Fruit fly (Drosophila melanogaster): ENCODE measurements around the gene CG31698.
A peak's percentile ranks its signal among the peaks of the same experiment; 100 is the strongest.

CG31698 gene

DNA sequence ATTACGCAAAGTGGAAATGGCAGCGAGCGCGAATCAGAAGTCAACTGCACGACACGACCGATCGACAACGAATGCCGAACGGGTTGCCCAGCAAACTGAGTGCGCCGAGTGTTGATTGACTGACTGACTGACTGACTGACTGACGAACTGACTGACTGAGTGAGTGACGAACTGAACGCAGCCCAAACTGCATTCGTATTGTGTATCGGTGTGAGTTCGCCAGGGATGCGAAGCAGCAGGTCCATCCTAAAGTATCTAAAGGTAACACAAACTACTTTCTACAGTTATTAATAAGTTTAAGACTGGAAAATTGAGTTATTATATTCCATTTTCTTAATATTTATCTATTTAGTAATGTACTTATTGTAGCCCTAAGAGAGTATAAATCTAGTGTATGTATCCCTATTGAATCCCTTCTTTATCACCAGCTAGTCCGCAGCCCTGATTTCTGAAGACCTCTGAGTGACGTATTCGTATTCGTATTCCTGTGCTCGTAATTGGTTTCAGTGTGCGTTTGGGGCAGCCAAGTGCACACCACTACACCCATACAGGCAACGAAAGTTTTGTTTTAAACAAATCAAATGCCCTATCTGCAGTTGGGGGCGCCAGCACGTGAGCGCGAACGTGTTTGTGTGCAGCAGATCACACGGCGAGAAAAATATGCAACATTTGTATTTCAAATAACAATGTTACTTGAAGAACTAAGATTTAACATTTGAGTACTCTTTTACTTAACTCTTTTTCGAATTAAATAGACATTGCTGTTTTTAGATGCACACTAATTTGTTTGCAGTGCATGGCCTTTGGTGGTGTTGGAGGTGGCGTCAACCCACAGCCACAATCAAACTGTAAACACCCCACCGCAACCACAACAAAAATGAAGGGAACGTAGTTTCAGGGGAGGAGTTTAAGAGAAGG lies 20.7 kb downstream of the CG31698 start (continued):
- no peak for TF ChIP-seq mld (GFP tag; IDR thresholded peaks at IDR 0.05; ENCODE audit: partially characterized antibody)
- TF ChIP-seq Hr39 (optimal IDR thresholded peaks at IDR 0.05) = no peak
- peak; percentile 90 for TF ChIP-seq ssp (GFP tag; IDR thresholded peaks at IDR 0.05)
- peak; percentile 59 for TF ChIP-seq CTCF (GFP tag; optimal IDR thresholded peaks at IDR 0.05)
- TF ChIP-seq CG6765 (GFP tag; optimal IDR thresholded peaks at IDR 0.05) = peak; percentile 16
- TF ChIP-seq Hey (tag; optimal IDR thresholded peaks at IDR 0.05) = peak; percentile 73
- TF ChIP-seq Sox102F (GFP tag; optimal IDR thresholded peaks at IDR 0.05) = peak; percentile 98
- TF ChIP-seq CG9437 (GFP tag; optimal IDR thresholded peaks at IDR 0.05) = peak; percentile 89
- TF ChIP-seq CG5180 (GFP tag; optimal IDR thresholded peaks at IDR 0.05) = peak; percentile 91
- TF ChIP-seq klu (GFP tag; IDR thresholded peaks at IDR 0.05) = peak; percentile 85
- peak; percentile 96 for TF ChIP-seq tin (GFP tag; optimal IDR thresholded peaks at IDR 0.05)
- peak; percentile 96 for TF ChIP-seq bab2 (GFP tag; optimal IDR thresholded peaks at IDR 0.05)
- peak; percentile 93 for TF ChIP-seq ewg (GFP tag; optimal IDR thresholded peaks at IDR 0.05)
- peak; percentile 85 for TF ChIP-seq HmgZ (tag; optimal IDR thresholded peaks at IDR 0.05)
- peak; percentile 90 for TF ChIP-seq Deaf1 (tag; optimal IDR thresholded peaks at IDR 0.05)
- peak; percentile 89 for TF ChIP-seq CG9817 (tag; optimal IDR thresholded peaks at IDR 0.05)
- TF ChIP-seq CG3163 (GFP tag; optimal IDR thresholded peaks at IDR 0.05) = peak; percentile 83
- TF ChIP-seq pnt (GFP tag; optimal IDR thresholded peaks at IDR 0.05) = peak; percentile 97
- peak; percentile 93 for TF ChIP-seq CG11398 (GFP tag; optimal IDR thresholded peaks at IDR 0.05)
- TF ChIP-seq CG12236 (GFP tag; optimal IDR thresholded peaks at IDR 0.05) = peak; percentile 95
- peak; percentile 83 for TF ChIP-seq vfl (GFP tag; optimal IDR thresholded peaks at IDR 0.05)
- TF ChIP-seq Ravus (GFP tag; IDR thresholded peaks at IDR 0.05) = peak; percentile 77
- TF ChIP-seq CG2712 (tag; optimal IDR thresholded peaks at IDR 0.05) = peak; percentile 97
- TF ChIP-seq mirr (GFP tag; optimal IDR thresholded peaks at IDR 0.05) = peak; percentile 58
- peak; percentile 94 for TF ChIP-seq CG2875 (GFP tag; optimal IDR thresholded peaks at IDR 0.05)
- TF ChIP-seq CG2116 (GFP tag; optimal IDR thresholded peaks at IDR 0.05) = peak; percentile 55
- no peak for TF ChIP-seq Doc3 (GFP tag; IDR thresholded peaks at IDR 0.05; ENCODE audit: partially characterized antibody)
- peak; percentile 95 for TF ChIP-seq jing (GFP tag; optimal IDR thresholded peaks at IDR 0.05)
- TF ChIP-seq Sry-δ (GFP tag; optimal IDR thresholded peaks at IDR 0.05) = peak; percentile 70
- TF ChIP-seq CG8388 (GFP tag; optimal IDR thresholded peaks at IDR 0.05) = peak; percentile 95
- TF ChIP-seq nom (GFP tag; optimal IDR thresholded peaks at IDR 0.05) = peak; percentile 13
- TF ChIP-seq Scr (GFP tag; IDR thresholded peaks at IDR 0.05; ENCODE audit: partially characterized antibody) = no peak
- TF ChIP-seq Rfx (GFP tag; IDR thresholded peaks at IDR 0.05) = peak; percentile 82
- TF ChIP-seq Med (GFP tag) = peak; percentile 99
- peak; percentile 60; the same call in 1 of the 2 replicates for TF ChIP-seq ham (GFP tag; IDR thresholded peaks at IDR 0.05)
- TF ChIP-seq CG11695 (GFP tag; IDR thresholded peaks at IDR 0.05) = peak; percentile 79
- peak; percentile 91 for TF ChIP-seq salm (tag; optimal IDR thresholded peaks at IDR 0.05)
- peak; percentile 97 for TF ChIP-seq CG8089 (GFP tag; optimal IDR thresholded peaks at IDR 0.05)
- peak; percentile 93 for TF ChIP-seq lov (optimal IDR thresholded peaks at IDR 0.05)
- peak; percentile 96 for TF ChIP-seq lov (GFP tag; IDR thresholded peaks at IDR 0.05)
- TF ChIP-seq CG4854 (GFP tag; optimal IDR thresholded peaks at IDR 0.05) = peak; percentile 86
- TF ChIP-seq CrebB (tag; optimal IDR thresholded peaks at IDR 0.05) = peak; percentile 88
- peak; percentile 90 for TF ChIP-seq Max (GFP tag; optimal IDR thresholded peaks at IDR 0.05)
- TF ChIP-seq Blimp-1 (GFP tag; optimal IDR thresholded peaks at IDR 0.05) = peak; percentile 96
- TF ChIP-seq corto (GFP tag; optimal IDR thresholded peaks at IDR 0.05) = no peak
- TF ChIP-seq GATAe (GFP tag; conservative IDR thresholded peaks at IDR 0.05) = no peak
- peak; percentile 66 for TF ChIP-seq Usf (GFP tag; optimal IDR thresholded peaks at IDR 0.05)
- peak; percentile 64 for TF ChIP-seq CG15514 (GFP tag; optimal IDR thresholded peaks at IDR 0.05)
- peak; percentile 95 for TF ChIP-seq Side (GFP tag; optimal IDR thresholded peaks at IDR 0.05)

Measured in whole organism, embryonic.